Worm (Caenorhabditis elegans) whole organism, young adult: ENCODE data around the gene rab-39.
A peak's percentile ranks its signal among the peaks of the same experiment; 100 is the strongest.

Experiments
- B0261.1 ChIP-seq: sonication (generic microtip); optimal IDR thresholded peaks from 2 replicates; lab custom pipeline; 2016; ENCODE audit warnings: mild to moderate bottlenecking, missing genetic modification characterization, moderate library complexity, missing compliant biosample characterization
- F10E7.11 ChIP-seq: sonication (generic microtip); optimal IDR thresholded peaks from 2 replicates; lab custom pipeline; 2017; ENCODE audit warnings: mild to moderate bottlenecking, missing genetic modification characterization, moderate library complexity, missing compliant biosample characterization
- F33H1.4 ChIP-seq: fragments of 200-800 bp; sonication (Bioruptor generic); IDR thresholded peaks from 2 replicates; pipeline ENCODE4 v1.3.6; 2022; ENCODE audit warnings: missing genetic modification reagents, missing genetic modification characterization, missing compliant biosample characterization
- F52B5.7 ChIP-seq: sonication (generic microtip); optimal IDR thresholded peaks from 2 replicates; lab custom pipeline; 2016; ENCODE audit warnings: mild to moderate bottlenecking, missing genetic modification characterization, missing compliant biosample characterization
- Y53F4B.3 ChIP-seq: fragments of 200-800 bp; sonication (Bioruptor generic); IDR thresholded peaks from 2 replicates; pipeline ENCODE4 v1.3.6; 2022; ENCODE audit warnings: missing genetic modification reagents, missing genetic modification characterization, missing compliant biosample characterization
- Y79H2A.3 ChIP-seq: fragments of 200-800 bp; sonication (Bioruptor generic); conservative IDR thresholded peaks from 2 replicates; pipeline ENCODE4 v1.3.6; 2022; ENCODE audit warnings: missing genetic modification reagents, missing genetic modification characterization, missing compliant biosample characterization
- ZK185.1 ChIP-seq: sonication (generic microtip); optimal IDR thresholded peaks from 2 replicates; lab custom pipeline; 2016; ENCODE audit warnings: mild to moderate bottlenecking, missing genetic modification characterization, missing compliant biosample characterization; ENCODE audit not compliant: poor library complexity, severe bottlenecking
- ama-1 ChIP-seq, 3 experiments: fragments of 150-350 bp in 1 of 3; sonication (generic microtip) in 2 of 3; optimal IDR thresholded peaks; 2 replicates each; lab custom pipeline; 2014 to 2018; ENCODE audit warnings: missing biosample characterization in 2 of 3, missing genetic modification characterization in 2 of 3, missing genetic modification reagents in 2 of 3
- aptf-3 ChIP-seq: fragments of 200-800 bp; sonication (Bioruptor generic); IDR thresholded peaks from 2 replicates; pipeline ENCODE4 v1.3.6; 2022; ENCODE audit warnings: missing genetic modification characterization, missing compliant biosample characterization
- athp-1 ChIP-seq: sonication (generic microtip); optimal IDR thresholded peaks from 2 replicates; lab custom pipeline; 2017; ENCODE audit warnings: mild to moderate bottlenecking, missing genetic modification characterization, missing compliant biosample characterization
- attf-3 ChIP-seq: fragments of 200-800 bp; sonication (Bioruptor generic); conservative IDR thresholded peaks from 2 replicates; pipeline ENCODE4 v1.3.6; 2022; ENCODE audit warnings: missing genetic modification reagents, missing genetic modification characterization, missing compliant biosample characterization
- attf-5 ChIP-seq: fragments of 200-800 bp; sonication (Bioruptor generic); optimal IDR thresholded peaks from 2 replicates; lab custom pipeline; 2018; ENCODE audit warnings: mild to moderate bottlenecking, missing genetic modification characterization, missing compliant biosample characterization
- bed-2 ChIP-seq: fragments of 200-800 bp; sonication (Bioruptor generic); IDR thresholded peaks from 2 replicates; pipeline ENCODE4 v1.3.6; 2022; ENCODE audit warnings: missing genetic modification reagents, missing genetic modification characterization, missing compliant biosample characterization
- ccch-3 ChIP-seq: fragments of 200-800 bp; sonication (Bioruptor generic); optimal IDR thresholded peaks from 2 replicates; lab custom pipeline; 2018; ENCODE audit warnings: mild to moderate bottlenecking, missing genetic modification characterization, missing compliant biosample characterization
- ceh-27 ChIP-seq: fragments of 200-800 bp; sonication (Bioruptor generic); optimal IDR thresholded peaks from 2 replicates; lab custom pipeline; 2018; ENCODE audit warnings: mild to moderate bottlenecking, missing genetic modification characterization, moderate library complexity, missing compliant biosample characterization
- ceh-79 ChIP-seq: sonication (generic microtip); optimal IDR thresholded peaks from 2 replicates; lab custom pipeline; 2017; ENCODE audit warnings: mild to moderate bottlenecking, missing genetic modification characterization, missing compliant biosample characterization
- dox-1 ChIP-seq: fragments of 200-800 bp; sonication (Bioruptor generic); IDR thresholded peaks from 2 replicates; pipeline ENCODE4 v1.3.6; 2022; ENCODE audit warnings: missing genetic modification reagents, missing genetic modification characterization, missing compliant biosample characterization
- dpl-1 ChIP-seq: fragments of 150-350 bp; optimal IDR thresholded peaks from 2 replicates; lab custom pipeline; 2014; ENCODE audit warnings: missing biosample characterization, missing genetic modification reagents, missing genetic modification characterization
- fkh-3 ChIP-seq: sonication (generic microtip); optimal IDR thresholded peaks from 2 replicates; lab custom pipeline; 2016; ENCODE audit warnings: mild to moderate bottlenecking, missing genetic modification characterization, missing compliant biosample characterization
- hmg-1.2 ChIP-seq: fragments of 200-800 bp; sonication (Bioruptor generic); IDR thresholded peaks from 2 replicates; pipeline ENCODE4 v1.3.6; 2022; ENCODE audit warnings: missing genetic modification reagents, missing genetic modification characterization, missing compliant biosample characterization
- hmg-20 ChIP-seq: fragments of 200-800 bp; sonication (Bioruptor generic); IDR thresholded peaks from 2 replicates; pipeline ENCODE4 v1.3.6; 2022; ENCODE audit warnings: missing genetic modification reagents, missing genetic modification characterization, missing compliant biosample characterization
- hrde-1 ChIP-seq: sonication (generic microtip); optimal IDR thresholded peaks from 2 replicates; lab custom pipeline; 2016; ENCODE audit warnings: missing genetic modification characterization, mild to moderate bottlenecking, missing compliant biosample characterization, moderate library complexity, missing genotype, missing genetic modification reagents, borderline replicate concordance
- lag-1 ChIP-seq: fragments of 200-800 bp; sonication (Bioruptor generic); IDR thresholded peaks from 2 replicates; pipeline ENCODE4 v1.3.6; 2022; ENCODE audit warnings: missing genetic modification reagents, missing genetic modification characterization, missing compliant biosample characterization
- mel-28 ChIP-seq: sonication (generic microtip); optimal IDR thresholded peaks from 2 replicates; lab custom pipeline; 2016; ENCODE audit warnings: borderline replicate concordance, mild to moderate bottlenecking, missing genetic modification characterization, missing compliant biosample characterization
- mxl-1 ChIP-seq: sonication (generic microtip); optimal IDR thresholded peaks from 2 replicates; lab custom pipeline; 2016; ENCODE audit warnings: missing genetic modification characterization, missing compliant biosample characterization
- nfyb-1 ChIP-seq: fragments of 200-800 bp; sonication (Bioruptor generic); IDR thresholded peaks from 2 replicates; pipeline ENCODE4 v1.3.6; 2022; ENCODE audit warnings: missing genetic modification reagents, missing genetic modification characterization, missing compliant biosample characterization
- nhr-80 ChIP-seq: sonication (generic microtip); optimal IDR thresholded peaks from 2 replicates; lab custom pipeline; 2016; ENCODE audit warnings: missing genetic modification characterization, missing compliant biosample characterization
- nhr-90 ChIP-seq: sonication (generic microtip); optimal IDR thresholded peaks from 2 replicates; lab custom pipeline; 2016; ENCODE audit warnings: missing genotype, mild to moderate bottlenecking, missing genetic modification characterization, missing compliant biosample characterization
- rpc-1 ChIP-seq, 2 experiments: fragments of 150-350 bp in 1 of 2; sonication (generic microtip) in 1 of 2; optimal IDR thresholded peaks; 2 replicates each; lab custom pipeline; 2014 to 2018; ENCODE audit warnings: missing biosample characterization in 1 of 2, missing genetic modification characterization in 1 of 2, missing genetic modification reagents in 1 of 2, missing genotype in 1 of 2
- sdz-38 ChIP-seq: sonication (generic microtip); optimal IDR thresholded peaks from 2 replicates; lab custom pipeline; 2016; ENCODE audit warnings: missing genotype, missing genetic modification characterization, missing compliant biosample characterization
- sea-2 ChIP-seq: fragments of 200-800 bp; sonication (Bioruptor generic); IDR thresholded peaks from 2 replicates; pipeline ENCODE4 v1.3.6; 2022; ENCODE audit warnings: missing genetic modification characterization, missing compliant biosample characterization
- snpc-1.3 ChIP-seq: sonication (generic microtip); optimal IDR thresholded peaks from 2 replicates; lab custom pipeline; 2017; ENCODE audit warnings: missing genetic modification characterization, mild to moderate bottlenecking, missing compliant biosample characterization, antibody characterized with exemption, moderate library complexity, missing genotype, missing genetic modification reagents; ENCODE audit not compliant: insufficient read depth
- snpc-3.4 ChIP-seq: sonication (generic microtip); optimal IDR thresholded peaks from 2 replicates; lab custom pipeline; 2017; ENCODE audit warnings: missing genetic modification characterization, mild to moderate bottlenecking, missing compliant biosample characterization, antibody characterized with exemption, moderate library complexity, missing genotype, missing genetic modification reagents
- unc-130 ChIP-seq: sonication (generic microtip); optimal IDR thresholded peaks from 2 replicates; lab custom pipeline; 2016; ENCODE audit warnings: missing genetic modification reagents, missing genetic modification characterization, missing compliant biosample characterization
- unc-62 ChIP-seq: fragments of 150-350 bp; optimal IDR thresholded peaks from 2 replicates; lab custom pipeline; 2014; ENCODE audit warnings: missing biosample characterization, missing genetic modification reagents, missing genetic modification characterization
- zfh-2 ChIP-seq: fragments of 200-800 bp; sonication (Bioruptor generic); conservative IDR thresholded peaks from 2 replicates; pipeline ENCODE4 v1.3.6; 2022; ENCODE audit warnings: missing genetic modification reagents, missing genetic modification characterization, missing compliant biosample characterization
- ztf-22 ChIP-seq: fragments of 200-800 bp; sonication (Bioruptor generic); optimal IDR thresholded peaks from 2 replicates; lab custom pipeline; 2018; ENCODE audit warnings: mild to moderate bottlenecking, missing genetic modification characterization, moderate library complexity, missing compliant biosample characterization

Gene rab-39

DNA sequence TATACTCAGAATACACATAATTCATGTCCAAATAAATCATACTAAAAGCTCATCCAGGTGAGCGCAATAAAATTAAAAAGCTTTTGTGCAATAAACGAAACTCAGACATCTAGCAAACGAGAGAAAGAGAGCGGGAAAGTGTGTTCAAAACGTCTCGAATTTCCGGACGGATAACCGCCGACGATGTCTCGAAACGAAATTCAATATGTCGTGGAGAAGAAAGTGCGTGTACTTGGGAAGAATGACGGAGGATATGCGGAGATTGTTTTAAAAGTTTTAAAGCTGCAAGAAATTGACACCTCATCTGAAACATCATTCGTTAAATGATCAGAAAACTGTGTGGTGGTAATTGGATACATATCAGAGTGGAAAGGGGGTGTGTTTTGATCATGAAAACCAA, 8.0 kb downstream of the rab-39 start:
- TF ChIP-seq dpl-1 (GFP tag; lab: Kevin White, UChicago) (no peak), F33H1.4 (GFP tag; lab: Robert Waterston, UW) (no peak), F52B5.7 (no peak)
- TF ChIP-seq, all 124 proteins: peak for 0

ce11 chrII:9313335-9313734, 9.4 kb downstream of the rab-39 start:
- no peak for TF ChIP-seq snpc-3.4
- TF ChIP-seq nfyb-1, result no peak
- TF ChIP-seq unc-130 (GFP tag; lab: Kevin White, UChicago), result no peak
- no peak for TF ChIP-seq Y53F4B.3 (GFP tag; lab: Robert Waterston, UW)
- no peak for TF ChIP-seq ccch-3
- TF ChIP-seq aptf-3 (GFP tag; lab: Robert Waterston, UW), result no peak
- TF ChIP-seq mxl-1 (tag; lab: Kevin White, UChicago), result no peak
- TF ChIP-seq B0261.1 (tag; lab: Kevin White, UChicago), result no peak
- no peak for TF ChIP-seq nhr-80 (tag; lab: Kevin White, UChicago)
- TF ChIP-seq hrde-1, result no peak
- no peak for TF ChIP-seq sdz-38 (tag; lab: Kevin White, UChicago)
- TF ChIP-seq hmg-20, result no peak
- TF ChIP-seq nhr-90 (tag; lab: Kevin White, UChicago), result no peak
- no peak for TF ChIP-seq ztf-22 (GFP tag; lab: Kevin White, UChicago)
- TF ChIP-seq, all 124 proteins: peak for 0

ce11 chrII:9311702-9312101, 11.0 kb downstream of the rab-39 start:
- TF ChIP-seq attf-5 (GFP tag; lab: Kevin White, UChicago) (no peak), ceh-79 (no peak), lag-1 (GFP tag; lab: Robert Waterston, UW) (no peak), ceh-27 (GFP tag; lab: Kevin White, UChicago) (peak; percentile 69)

ce11 chrII:9310794-9311193, 11.9 kb downstream of the rab-39 start:
- no peak for TF ChIP-seq bed-2 (GFP tag; lab: Robert Waterston, UW)
- no peak for TF ChIP-seq ama-1 (optimal IDR thresholded peaks at IDR 0.05; lab: Kevin White, UChicago)
- no peak for TF ChIP-seq ama-1 (GFP tag; optimal IDR thresholded peaks at IDR 0.05; lab: Kevin White, UChicago)
- no peak for TF ChIP-seq mxl-1 (tag; lab: Kevin White, UChicago)
- no peak for TF ChIP-seq snpc-1.3 (tag; lab: Kevin White, UChicago)
- TF ChIP-seq aptf-3 (GFP tag; lab: Robert Waterston, UW), result no peak

DNA sequence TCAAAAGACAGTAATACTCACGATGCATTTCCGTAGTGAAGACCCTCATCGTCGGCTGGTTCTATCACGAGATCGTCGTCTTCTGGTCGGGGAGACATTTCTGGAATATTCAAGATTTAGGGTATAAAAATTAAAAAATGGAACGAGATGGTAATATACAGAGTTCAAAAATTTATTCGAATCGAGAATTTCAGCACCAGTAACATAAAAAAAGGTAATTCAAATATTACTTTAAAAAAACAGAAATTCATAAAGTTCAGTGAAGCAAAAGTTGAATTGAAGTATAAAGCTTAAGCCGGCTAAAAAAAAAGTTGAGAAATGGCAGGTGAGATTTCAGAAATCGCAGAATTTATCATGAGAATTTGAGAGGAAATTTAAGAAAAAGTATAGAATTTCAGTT, 12.5 kb downstream of the rab-39 start, which contains the start of gene cam-1:
TSS of gene cam-1 (minus strand) at position 101 of the 400 bp plus-strand sequence.
- TF ChIP-seq F52B5.7 (no peak), F10E7.11 (tag; lab: Kevin White, UChicago) (no peak), sea-2 (GFP tag; lab: Robert Waterston, UW) (no peak), athp-1 (no peak), Y79H2A.3 (GFP tag; lab: Robert Waterston, UW) (no peak)
- TF ChIP-seq, all 124 proteins: peak for 0

DNA sequence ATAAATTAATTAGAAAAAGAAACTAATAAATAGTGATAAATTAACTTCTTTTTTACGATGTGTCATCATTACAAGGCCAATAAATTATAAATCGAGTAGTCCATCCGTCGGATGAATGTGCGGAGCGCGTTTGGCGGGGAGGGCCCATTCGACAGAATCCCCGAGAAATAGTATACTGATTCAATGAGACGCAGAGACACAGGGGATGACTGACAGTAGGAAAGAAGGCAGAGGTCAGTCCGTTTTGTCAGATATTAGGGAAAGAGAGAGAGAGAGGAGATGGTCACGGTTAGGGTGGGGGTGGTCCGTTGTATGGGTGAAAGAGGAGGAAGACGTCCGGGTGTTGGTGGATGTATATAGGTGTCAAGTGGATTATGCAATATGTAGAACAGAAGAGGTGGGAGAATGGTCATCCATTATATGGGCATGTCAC, 14.1 kb downstream of the rab-39 start:
- TF ChIP-seq mel-28, result no peak
- peak; percentile 66 for TF ChIP-seq hmg-1.2 (GFP tag; lab: Robert Waterston, UW)
- no peak for TF ChIP-seq ZK185.1 (tag; lab: Kevin White, UChicago)
- no peak for TF ChIP-seq fkh-3 (tag; lab: Kevin White, UChicago)
- peak; percentile 19 for TF ChIP-seq unc-62 (GFP tag; lab: Kevin White, UChicago)
- no peak for TF ChIP-seq zfh-2 (GFP tag; lab: Robert Waterston, UW)
- TF ChIP-seq dox-1 (GFP tag; lab: Robert Waterston, UW), result no peak
- no peak for TF ChIP-seq rpc-1 (optimal IDR thresholded peaks at IDR 0.05; lab: Kevin White, UChicago)
- TF ChIP-seq rpc-1 (tag; optimal IDR thresholded peaks at IDR 0.05; lab: Kevin White, UChicago), result no peak
- TF ChIP-seq attf-3 (GFP tag; lab: Robert Waterston, UW), result no peak
- TF ChIP-seq, all 124 proteins: peak for 2
